Worm (Caenorhabditis elegans) whole organism, dauer: ENCODE results near the gene sumv-2.

ENCODE experiments used
- unc-62 ChIP-seq: sonication (generic microtip); optimal IDR thresholded peaks from 2 replicates; lab custom pipeline; 2017; ENCODE audit warnings: missing biosample characterization, missing genetic modification reagents, missing genetic modification characterization

sumv-2 gene

ce11 chrV:4637153-4637552 lies 19.8 kb downstream of the sumv-2 start:
- no peak for TF ChIP-seq unc-62 (GFP tag; lab: Kevin White, UChicago)

ce11 chrV:4640501-4641150 lies 23.3 kb downstream of the sumv-2 start:
- no peak for TF ChIP-seq unc-62 (GFP tag; lab: Kevin White, UChicago)

DNA sequence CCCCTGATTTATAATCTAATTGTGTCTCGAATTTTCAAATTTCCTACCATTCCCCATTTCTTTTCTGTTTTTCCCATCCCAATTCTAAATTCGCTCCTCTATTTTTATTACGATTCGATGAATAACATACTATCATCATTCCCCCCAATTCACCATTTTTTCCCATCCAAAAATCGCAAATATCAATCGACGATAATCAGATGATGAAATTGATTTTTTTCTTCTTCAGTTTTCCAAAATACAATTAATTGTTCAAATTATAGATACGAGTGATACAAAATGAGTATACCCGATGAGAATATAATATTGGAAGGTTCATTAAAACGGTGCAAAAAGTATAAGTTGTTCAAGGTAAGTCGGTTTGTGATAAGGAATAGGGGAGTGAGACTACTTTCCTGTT lies 25.3 kb downstream of the sumv-2 start, which contains the start of gene soc-1:
TSS of gene soc-1 (plus strand) at position 262 of the 400 bp plus-strand sequence.
- TF ChIP-seq unc-62 (GFP tag; lab: Kevin White, UChicago) = no peak

ce11 chrV:4647279-4647819 lies 30.0 kb downstream of the sumv-2 start:
- no peak for TF ChIP-seq unc-62 (GFP tag; lab: Kevin White, UChicago)

DNA sequence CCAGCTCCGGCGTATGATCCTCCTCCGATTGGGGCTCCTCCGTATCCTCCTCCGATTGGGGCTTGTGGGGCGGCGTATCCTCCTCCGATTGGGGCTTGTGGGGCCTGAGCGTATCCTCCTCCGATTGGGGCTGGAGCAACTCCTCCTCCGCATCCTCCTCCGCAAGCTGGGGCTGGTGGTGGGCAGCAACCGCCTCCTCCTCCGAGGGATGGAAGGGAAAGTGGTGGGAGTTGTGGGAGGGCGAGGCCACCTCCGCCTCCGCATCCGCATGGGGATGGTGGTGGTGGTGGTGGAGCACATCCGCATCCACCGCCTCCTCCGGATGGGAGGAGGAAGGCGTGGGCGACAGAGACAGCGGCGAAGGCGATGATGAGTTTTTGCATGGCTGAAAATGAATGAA lies 30.5 kb downstream of the sumv-2 start, which contains the start of gene F41F3.3:
TSS of gene F41F3.3 (minus strand) at position 383 of the 400 bp plus-strand sequence.
- no peak for TF ChIP-seq unc-62 (GFP tag; lab: Kevin White, UChicago)

- TF ChIP-seq unc-62 (GFP tag; lab: Kevin White, UChicago) = no peak
Measured at ce11 chrV:4648527-4648926, 31.2 kb downstream of the sumv-2 start, which contains the start of gene F41F3.8. Gene F41F3.8, plus strand, starts transcription at chrV:4648827.

DNA sequence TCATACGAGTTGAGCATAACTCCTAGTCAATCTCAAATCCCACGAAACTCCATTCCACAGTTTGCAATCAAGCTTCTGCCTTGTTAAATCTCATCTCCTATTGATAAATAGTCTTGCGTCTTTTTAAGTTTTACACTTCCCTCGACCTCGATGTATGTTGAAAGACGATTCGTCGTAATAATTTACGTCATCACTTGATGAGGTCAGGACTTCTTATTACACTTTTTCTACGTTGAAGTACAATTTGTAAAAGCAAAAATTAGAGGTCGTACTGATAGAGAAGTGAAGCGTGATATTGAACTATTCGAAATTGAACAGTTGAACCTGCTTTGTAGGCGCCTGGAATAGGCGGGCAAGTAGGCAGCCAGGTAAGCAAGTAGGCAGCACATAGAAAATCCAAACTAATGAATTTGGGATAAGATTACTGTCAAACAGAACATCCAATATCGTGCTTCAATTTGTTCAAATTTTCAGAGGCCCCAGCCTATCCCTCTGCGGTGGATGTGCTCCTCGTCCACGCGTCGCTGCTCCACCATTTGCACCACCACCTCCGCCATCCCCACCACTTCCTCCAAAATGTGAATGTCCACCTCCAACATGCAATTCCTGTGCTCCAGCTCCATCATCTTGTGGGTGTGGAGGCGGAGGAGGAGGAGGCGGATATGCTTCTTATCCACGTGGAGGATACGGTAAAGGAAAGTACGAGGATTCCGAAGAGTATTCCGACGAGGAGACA lies 32.5 kb downstream of the sumv-2 start:
- no peak for TF ChIP-seq unc-62 (GFP tag; lab: Kevin White, UChicago)

ce11 chrV:4651480-4651879 lies 34.1 kb downstream of the sumv-2 start:
- TF ChIP-seq unc-62 (GFP tag; lab: Kevin White, UChicago) = no peak

- TF ChIP-seq unc-62 (GFP tag; lab: Kevin White, UChicago) = no peak
Measured at ce11 chrV:4653093-4653492, 35.7 kb downstream of the sumv-2 start.

DNA sequence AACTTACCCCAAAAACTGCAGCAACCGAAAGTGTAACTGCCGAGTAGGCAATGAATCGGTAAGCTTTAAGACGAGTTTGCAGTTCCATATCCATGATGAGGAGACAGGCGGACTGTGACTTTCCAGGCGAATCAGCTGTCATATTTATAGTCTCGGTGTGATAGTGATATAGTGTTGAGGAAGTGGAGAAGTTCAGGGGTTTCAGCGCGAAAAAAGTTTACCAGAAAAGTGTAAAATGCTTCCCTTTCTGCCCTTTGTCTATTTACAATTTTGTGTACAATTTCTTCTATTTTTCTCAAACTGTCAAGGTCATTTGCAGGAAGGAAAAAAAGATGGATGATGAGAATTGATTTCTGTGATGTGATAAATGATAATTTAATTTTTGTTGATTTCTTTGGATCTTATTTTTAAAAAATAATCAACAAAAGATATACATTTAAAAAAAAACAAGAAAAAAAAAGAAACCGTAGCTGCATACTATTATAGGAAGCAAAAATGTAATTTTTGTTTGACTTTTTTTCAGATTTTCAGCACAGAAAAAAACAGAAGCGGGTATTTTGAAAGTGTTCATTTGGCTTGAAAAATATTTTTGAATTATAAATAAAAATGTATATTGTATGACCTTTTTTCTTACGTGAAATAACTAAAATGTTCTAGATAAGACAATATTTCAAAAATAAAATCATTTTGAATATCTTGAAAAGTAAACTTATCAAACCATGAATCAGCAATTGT lies 36.7 kb downstream of the sumv-2 start, which contains the start of the genes col-139 and F41F3.1:
TSS of gene col-139 (minus strand) at position 101 of the 735 bp plus-strand sequence.
TSS of gene F41F3.1 (plus strand) at position 685 of the 735 bp plus-strand sequence.
- no peak for TF ChIP-seq unc-62 (GFP tag; lab: Kevin White, UChicago)

DNA sequence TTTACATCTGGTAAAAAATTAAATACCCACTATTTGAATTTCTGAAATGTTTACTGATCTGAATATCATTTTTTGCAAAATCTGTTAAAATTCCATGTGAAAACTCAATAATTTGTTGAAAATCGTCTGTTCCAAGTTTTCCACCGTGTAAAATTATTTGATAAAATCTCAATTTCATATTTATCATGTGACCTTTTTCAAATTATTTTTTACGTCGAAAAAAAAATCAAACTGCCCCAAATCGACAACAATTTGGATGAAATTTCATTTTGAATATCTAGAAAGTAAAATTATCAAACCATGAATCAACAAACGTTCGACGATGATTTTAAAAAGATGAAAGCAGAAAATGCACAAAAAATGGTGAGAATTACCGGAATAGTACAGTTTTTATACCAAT lies 37.8 kb downstream of the sumv-2 start, which contains the start of gene F41F3.9:
TSS of gene F41F3.9 (plus strand) at position 301 of the 400 bp plus-strand sequence.
- TF ChIP-seq unc-62 (GFP tag; lab: Kevin White, UChicago) = no peak

- no peak for TF ChIP-seq unc-62 (GFP tag; lab: Kevin White, UChicago)
Measured at ce11 chrV:4662400-4662799, 45.0 kb downstream of the sumv-2 start, which contains the start of gene srx-74. Gene srx-74, minus strand, starts transcription at chrV:4662500.

DNA sequence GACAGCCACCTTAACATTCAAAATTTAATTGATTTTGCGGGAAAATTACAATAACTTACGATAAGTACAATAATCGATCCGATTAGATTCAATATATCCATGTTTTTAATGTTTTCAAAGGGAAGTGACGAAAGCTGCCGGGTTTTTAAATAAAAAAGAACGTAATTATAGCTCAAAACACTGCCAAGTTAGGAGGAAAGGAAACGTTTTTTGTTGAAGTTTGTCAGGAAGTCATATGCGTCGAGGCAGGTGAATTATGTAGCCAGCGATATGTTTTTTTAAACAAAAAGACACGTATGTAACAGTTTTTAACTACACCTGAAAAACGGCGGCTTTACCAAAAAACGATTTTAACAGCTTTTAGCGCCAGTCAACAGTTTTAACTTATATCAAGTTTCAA lies 48.3 kb downstream of the sumv-2 start, which contains the start of gene srx-73:
TSS of gene srx-73 (minus strand) at position 101 of the 400 bp plus-strand sequence.
- TF ChIP-seq unc-62 (GFP tag; lab: Kevin White, UChicago) = no peak

DNA sequence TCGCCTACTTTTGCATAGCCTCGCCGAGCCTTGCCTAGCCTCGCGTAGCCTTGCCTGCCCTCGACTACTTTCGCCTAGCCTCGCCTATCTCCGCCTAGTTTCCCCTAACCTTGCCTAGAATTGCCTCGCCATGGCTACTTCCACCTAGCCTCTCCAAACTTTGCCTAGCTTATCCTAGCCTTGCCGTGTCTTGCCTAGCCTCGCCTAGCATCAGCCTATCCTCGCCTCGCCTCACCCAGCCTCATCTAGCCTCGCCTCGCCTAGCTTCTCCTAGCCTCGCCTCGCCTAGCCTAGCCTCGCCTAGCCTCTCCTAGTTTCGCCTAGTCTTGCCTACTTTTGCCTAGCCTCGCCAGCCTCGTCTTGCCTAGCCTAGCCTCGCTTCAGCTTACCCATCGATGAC lies 49.7 kb downstream of the sumv-2 start:
- TF ChIP-seq unc-62 (GFP tag; lab: Kevin White, UChicago) = no peak

ce11 chrV:4668636-4669035 lies 51.3 kb downstream of the sumv-2 start, which contains the start of gene srx-77:
Gene srx-77, minus strand, starts transcription at chrV:4668736.
- no peak for TF ChIP-seq unc-62 (GFP tag; lab: Kevin White, UChicago)
